Worm (Caenorhabditis elegans): ENCODE results near the gene cnc-6.

The cnc-6 gene

ce11 chrIII:1743488-1744020 lies 19.8 kb upstream of the cnc-6 start:
- TF ChIP-seq aha-1 (tag) (peak; percentile 51), lin-15B (tag; optimal IDR thresholded peaks at IDR 0.05) (no peak), daf-12 (tag; optimal IDR thresholded peaks at IDR 0.05) (no peak)

- TF ChIP-seq egl-27 (tag; optimal IDR thresholded peaks at IDR 0.05), result no peak
- 0 out of 2 replicates have a peak, but pooled peaks have one; percentile 19 for TF ChIP-seq dmd-6 (GFP tag; IDR thresholded peaks at IDR 0.05)
- no peak for TF ChIP-seq aha-1 (tag)
- TF ChIP-seq F26F4.8 (GFP tag; conservative IDR thresholded peaks at IDR 0.05), result peak; percentile 67; the same call in 1 of the 2 replicates
- peak; percentile 61 for TF ChIP-seq lin-38 (GFP tag; IDR thresholded peaks at IDR 0.05)
- TF ChIP-seq pha-4 (GFP tag; IDR thresholded peaks at IDR 0.05), result 0 out of 2 replicates have a peak, but pooled peaks have one; percentile 24
- TF ChIP-seq pha-4 (tag; optimal IDR thresholded peaks at IDR 0.05), result no peak
- peak; percentile 62; the same call in 1 of the 2 replicates for TF ChIP-seq egl-43 (GFP tag; IDR thresholded peaks at IDR 0.05)
- no peak for TF ChIP-seq mdt-29 (GFP tag; IDR thresholded peaks at IDR 0.05)
- no peak for TF ChIP-seq R02D3.7 (tag; optimal IDR thresholded peaks at IDR 0.05)
- no peak for TF ChIP-seq snpc-1.2 (GFP tag; IDR thresholded peaks at IDR 0.05)
- no peak for TF ChIP-seq lin-39 (tag; optimal IDR thresholded peaks at IDR 0.05)
- no peak for TF ChIP-seq php-3 (GFP tag; IDR thresholded peaks at IDR 0.05)
- no peak for TF ChIP-seq fos-1 (tag; optimal IDR thresholded peaks at IDR 0.05)
- no peak for TF ChIP-seq ctbp-1 (GFP tag; IDR thresholded peaks at IDR 0.05)
- no peak for TF ChIP-seq unc-130 (GFP tag; optimal IDR thresholded peaks at IDR 0.05)
- TF ChIP-seq ztf-11 (tag; optimal IDR thresholded peaks at IDR 0.05), result no peak
- TF ChIP-seq lsy-2 (tag; optimal IDR thresholded peaks at IDR 0.05), result no peak
- TF ChIP-seq daf-8 (GFP tag; IDR thresholded peaks at IDR 0.05), result no peak
- TF ChIP-seq ceh-44 (GFP tag; IDR thresholded peaks at IDR 0.05), result no peak
- TF ChIP-seq dmd-9 (GFP tag; IDR thresholded peaks at IDR 0.05), result no peak
- TF ChIP-seq dve-1 (tag; optimal IDR thresholded peaks at IDR 0.05; ENCODE audit: insufficient read depth), result no peak
- TF ChIP-seq nhr-237 (tag; optimal IDR thresholded peaks at IDR 0.05), result no peak
- TF ChIP-seq T26A8.4 (GFP tag; IDR thresholded peaks at IDR 0.05), result no peak
- TF ChIP-seq ceh-62 (tag; optimal IDR thresholded peaks at IDR 0.05), result no peak
- no peak for TF ChIP-seq F49E8.2 (tag; optimal IDR thresholded peaks at IDR 0.05; ENCODE audit: borderline replicate concordance)
- TF ChIP-seq ztf-7 (tag; optimal IDR thresholded peaks at IDR 0.05), result no peak
- no peak for TF ChIP-seq sdz-12 (GFP tag; optimal IDR thresholded peaks at IDR 0.05)
- TF ChIP-seq nhr-6 (tag; optimal IDR thresholded peaks at IDR 0.05), result no peak
- TF ChIP-seq lin-13 (GFP tag; optimal IDR thresholded peaks at IDR 0.05), result peak; percentile 32
- TF ChIP-seq Y105C5A.15 (GFP tag; IDR thresholded peaks at IDR 0.05), result no peak
- TF ChIP-seq Y48G9A.11 (GFP tag; IDR thresholded peaks at IDR 0.05), result 0 out of 2 replicates have a peak, but pooled peaks have one; percentile 31
- TF ChIP-seq unc-62 (GFP tag; optimal IDR thresholded peaks at IDR 0.05 in 1 of 2), result no peak
- no peak for TF ChIP-seq unc-62 (tag; optimal IDR thresholded peaks at IDR 0.05)
- no peak for TF ChIP-seq fkh-10 (GFP tag; optimal IDR thresholded peaks at IDR 0.05)
- no peak for TF ChIP-seq mep-1 (tag; optimal IDR thresholded peaks at IDR 0.05)
- no peak for TF ChIP-seq duxl-1 (tag; optimal IDR thresholded peaks at IDR 0.05; ENCODE audit: poor library complexity)
- no peak for TF ChIP-seq nhr-25 (tag; optimal IDR thresholded peaks at IDR 0.05; ENCODE audit: borderline replicate concordance, insufficient read depth)
- TF ChIP-seq hlh-11 (tag; optimal IDR thresholded peaks at IDR 0.05), result no peak
- no peak for TF ChIP-seq mdl-1 (tag; optimal IDR thresholded peaks at IDR 0.05)
- no peak for TF ChIP-seq ceh-82 (tag; optimal IDR thresholded peaks at IDR 0.05)
- no peak for TF ChIP-seq Y75B8A.6 (GFP tag; IDR thresholded peaks at IDR 0.05)
- TF ChIP-seq madf-5 (GFP tag; IDR thresholded peaks at IDR 0.05), result no peak
- TF ChIP-seq mxl-3 (GFP tag; optimal IDR thresholded peaks at IDR 0.05), result no peak
- no peak for TF ChIP-seq F44E2.7 (GFP tag; IDR thresholded peaks at IDR 0.05)
- no peak for TF ChIP-seq ceh-28 (tag; optimal IDR thresholded peaks at IDR 0.05)
- TF ChIP-seq skn-1 (tag; optimal IDR thresholded peaks at IDR 0.05), result no peak
- TF ChIP-seq F10B5.3 (tag; optimal IDR thresholded peaks at IDR 0.05), result no peak
Measured at ce11 chrIII:1744486-1744885, 18.8 kb upstream of the cnc-6 start.

All from whole organism, L4 larva.